Worm (Caenorhabditis elegans) whole organism, late embryonic: ENCODE measurements around the gene hpo-12.

Experiments used
- C38D4.7 ChIP-seq: fragments of 200-800 bp; sonication (Bioruptor generic); optimal IDR thresholded peaks from 2 replicates; lab custom pipeline; 2018; ENCODE audit warnings: mild to moderate bottlenecking, missing genetic modification characterization, moderate library complexity, missing compliant biosample characterization
- K09A11.1 ChIP-seq: sonication (generic microtip); optimal IDR thresholded peaks from 2 replicates; lab custom pipeline; 2017; ENCODE audit warnings: antibody characterized with exemption, mild to moderate bottlenecking, missing genetic modification characterization, missing compliant biosample characterization; ENCODE audit not compliant: insufficient read depth
- T23F11.4 ChIP-seq: fragments of 200-800 bp; sonication (Bioruptor generic); optimal IDR thresholded peaks from 2 replicates; lab custom pipeline; 2018; ENCODE audit warnings: mild to moderate bottlenecking, missing genetic modification characterization, missing compliant biosample characterization
- ama-1 ChIP-seq: fragments of 150-350 bp; optimal IDR thresholded peaks from 2 replicates; lab custom pipeline; 2014
- ceh-14 ChIP-seq: sonication (generic microtip); optimal IDR thresholded peaks from 2 replicates; lab custom pipeline; 2016; ENCODE audit warnings: missing genotype, missing genetic modification characterization, missing compliant biosample characterization
- ceh-18 ChIP-seq: sonication (generic microtip); optimal IDR thresholded peaks from 2 replicates; lab custom pipeline; 2016; ENCODE audit warnings: missing genetic modification characterization, missing compliant biosample characterization
- ceh-19 ChIP-seq: fragments of 200-800 bp; sonication (Bioruptor generic); optimal IDR thresholded peaks from 2 replicates; lab custom pipeline; 2018; ENCODE audit warnings: mild to moderate bottlenecking, missing genetic modification characterization, missing compliant biosample characterization
- ceh-2 ChIP-seq: sonication (generic microtip); optimal IDR thresholded peaks from 2 replicates; lab custom pipeline; 2016; ENCODE audit warnings: missing genotype, missing genetic modification characterization, missing compliant biosample characterization
- ceh-24 ChIP-seq: sonication (generic microtip); optimal IDR thresholded peaks from 2 replicates; lab custom pipeline; 2016; ENCODE audit warnings: mild to moderate bottlenecking, missing genetic modification characterization, missing compliant biosample characterization
- ceh-31 ChIP-seq: sonication (generic microtip); optimal IDR thresholded peaks from 2 replicates; lab custom pipeline; 2016; ENCODE audit warnings: missing genetic modification characterization, missing compliant biosample characterization
- ceh-34 ChIP-seq: sonication (generic microtip); optimal IDR thresholded peaks from 2 replicates; lab custom pipeline; 2016; ENCODE audit warnings: mild to moderate bottlenecking, missing genetic modification characterization, missing compliant biosample characterization
- ceh-48 ChIP-seq: sonication (generic microtip); optimal IDR thresholded peaks from 2 replicates; lab custom pipeline; 2016; ENCODE audit warnings: missing genetic modification characterization, inconsistent platforms, missing compliant biosample characterization
- ceh-9 ChIP-seq: sonication (generic microtip); optimal IDR thresholded peaks from 2 replicates; lab custom pipeline; 2016; ENCODE audit warnings: mild to moderate bottlenecking, missing genetic modification characterization, inconsistent platforms, missing compliant biosample characterization
- che-1 ChIP-seq: sonication (generic microtip); optimal IDR thresholded peaks from 2 replicates; lab custom pipeline; 2016; ENCODE audit warnings: mild to moderate bottlenecking, missing genetic modification characterization, missing compliant biosample characterization
- dmd-4 ChIP-seq: sonication (generic microtip); optimal IDR thresholded peaks from 2 replicates; lab custom pipeline; 2016; ENCODE audit warnings: borderline replicate concordance, missing genetic modification characterization, missing compliant biosample characterization
- elt-2 ChIP-seq: sonication (generic microtip); optimal IDR thresholded peaks from 2 replicates; lab custom pipeline; 2016; ENCODE audit warnings: missing genetic modification reagents, missing genetic modification characterization, missing compliant biosample characterization
- ets-4 ChIP-seq: sonication (generic microtip); optimal IDR thresholded peaks from 2 replicates; lab custom pipeline; 2016; ENCODE audit warnings: missing genetic modification characterization, missing compliant biosample characterization
- eyg-1 ChIP-seq: sonication (generic microtip); optimal IDR thresholded peaks from 2 replicates; lab custom pipeline; 2016; ENCODE audit warnings: missing genotype, missing genetic modification characterization, missing compliant biosample characterization
- fkh-10 ChIP-seq: fragments of 150-350 bp; optimal IDR thresholded peaks from 2 replicates; lab custom pipeline; 2014; ENCODE audit warnings: missing biosample characterization, missing genetic modification reagents, missing genetic modification characterization
- fkh-6 ChIP-seq: sonication (generic microtip); optimal IDR thresholded peaks from 2 replicates; lab custom pipeline; 2016; ENCODE audit warnings: missing genetic modification characterization, missing compliant biosample characterization
- hlh-13 ChIP-seq: fragments of 200-800 bp; sonication (Bioruptor generic); optimal IDR thresholded peaks from 2 replicates; lab custom pipeline; 2018; ENCODE audit warnings: mild to moderate bottlenecking, missing genetic modification characterization, missing compliant biosample characterization
- hlh-15 ChIP-seq: sonication (generic microtip); optimal IDR thresholded peaks from 2 replicates; lab custom pipeline; 2016; ENCODE audit warnings: missing genetic modification characterization, missing compliant biosample characterization
- hlh-30 ChIP-seq: sonication (generic microtip); optimal IDR thresholded peaks from 2 replicates; lab custom pipeline; 2017; ENCODE audit warnings: antibody characterized with exemption, missing genetic modification characterization, missing compliant biosample characterization; ENCODE audit not compliant: insufficient read depth
- hlh-8 ChIP-seq: sonication (generic microtip); optimal IDR thresholded peaks from 2 replicates; lab custom pipeline; 2016; ENCODE audit warnings: missing genotype, missing genetic modification characterization, missing compliant biosample characterization
- lim-6 ChIP-seq: sonication (generic microtip); optimal IDR thresholded peaks from 2 replicates; lab custom pipeline; 2016; ENCODE audit warnings: missing genetic modification characterization, missing compliant biosample characterization
- lin-11 ChIP-seq: fragments of 200-800 bp; sonication (Bioruptor generic); optimal IDR thresholded peaks from 2 replicates; lab custom pipeline; 2018; ENCODE audit warnings: mild to moderate bottlenecking, missing genetic modification characterization, missing compliant biosample characterization
- nfya-1 ChIP-seq: sonication (generic microtip); optimal IDR thresholded peaks from 2 replicates; lab custom pipeline; 2017; ENCODE audit warnings: missing genetic modification characterization, mild to moderate bottlenecking, missing compliant biosample characterization, antibody characterized with exemption, moderate library complexity
- npax-4 ChIP-seq: sonication (generic microtip); optimal IDR thresholded peaks from 2 replicates; lab custom pipeline; 2016; ENCODE audit warnings: missing genetic modification characterization, missing compliant biosample characterization
- pat-9 ChIP-seq: fragments of 200-800 bp; sonication (Bioruptor generic); optimal IDR thresholded peaks from 2 replicates; lab custom pipeline; 2018; ENCODE audit warnings: mild to moderate bottlenecking, missing genetic modification characterization, moderate library complexity, missing compliant biosample characterization
- pax-1 ChIP-seq: fragments of 150-350 bp; optimal IDR thresholded peaks from 2 replicates; lab custom pipeline; 2014; ENCODE audit warnings: missing biosample characterization, missing genetic modification characterization
- pha-2 ChIP-seq: sonication (generic microtip); optimal IDR thresholded peaks from 2 replicates; lab custom pipeline; 2017; ENCODE audit warnings: mild to moderate bottlenecking, missing genetic modification characterization, missing compliant biosample characterization
- pha-4 ChIP-seq: fragments of 150-350 bp; optimal IDR thresholded peaks from 2 replicates; lab custom pipeline; 2018; ENCODE audit warnings: missing biosample characterization, missing genetic modification reagents, missing genetic modification characterization
- ref-2 ChIP-seq: sonication (generic microtip); optimal IDR thresholded peaks from 2 replicates; lab custom pipeline; 2016; ENCODE audit warnings: missing genetic modification characterization, missing compliant biosample characterization
- rnt-1 ChIP-seq: sonication (generic microtip); optimal IDR thresholded peaks from 2 replicates; lab custom pipeline; 2016; ENCODE audit warnings: missing genetic modification characterization, missing compliant biosample characterization
- sox-2 ChIP-seq: fragments of 200-800 bp; sonication (Bioruptor generic); IDR thresholded peaks from 2 replicates; pipeline ENCODE4 v1.3.6; 2022; ENCODE audit warnings: missing genetic modification reagents, missing genetic modification characterization, missing compliant biosample characterization
- sox-4 ChIP-seq: sonication (generic microtip); optimal IDR thresholded peaks from 2 replicates; lab custom pipeline; 2017; ENCODE audit warnings: mild to moderate bottlenecking, missing genetic modification characterization, inconsistent platforms, missing compliant biosample characterization
- syd-9 ChIP-seq: sonication (generic microtip); optimal IDR thresholded peaks from 2 replicates; lab custom pipeline; 2016; ENCODE audit warnings: mild to moderate bottlenecking, missing genetic modification characterization, moderate library complexity, missing compliant biosample characterization
- tbx-2 ChIP-seq: sonication (generic microtip); optimal IDR thresholded peaks from 2 replicates; lab custom pipeline; 2016; ENCODE audit warnings: missing genetic modification characterization, missing compliant biosample characterization
- ttx-3 ChIP-seq: sonication (generic microtip); optimal IDR thresholded peaks from 2 replicates; lab custom pipeline; 2016; ENCODE audit warnings: missing genetic modification reagents, missing genetic modification characterization, missing compliant biosample characterization
- unc-3 ChIP-seq, 2 experiments: fragments of 200-800 bp in 1 of 2; sonication (Bioruptor generic) in 1 of 2; sonication (generic microtip) in 1 of 2; conservative IDR thresholded peaks in 1 of 2; optimal IDR thresholded peaks in 1 of 2; 2 replicates each; pipeline versions ENCODE4 v1.3.6 to Lab custom; 2016 to 2022; ENCODE audit warnings: missing compliant biosample characterization in 2 of 2, missing genetic modification characterization in 2 of 2, missing genetic modification reagents in 1 of 2
- unc-42 ChIP-seq: sonication (generic microtip); optimal IDR thresholded peaks from 2 replicates; lab custom pipeline; 2016; ENCODE audit warnings: missing genotype, missing genetic modification characterization, missing compliant biosample characterization
- unc-55 ChIP-seq: sonication (generic microtip); optimal IDR thresholded peaks from 2 replicates; lab custom pipeline; 2017; ENCODE audit warnings: missing biosample characterization, missing genetic modification reagents, missing genetic modification characterization
- unc-86 ChIP-seq: sonication (generic microtip); optimal IDR thresholded peaks from 2 replicates; lab custom pipeline; 2016; ENCODE audit warnings: missing genetic modification characterization, missing compliant biosample characterization
- zip-5 ChIP-seq: sonication (generic microtip); optimal IDR thresholded peaks from 2 replicates; lab custom pipeline; 2016; ENCODE audit warnings: missing genetic modification characterization, missing compliant biosample characterization

The hpo-12 gene

DNA sequence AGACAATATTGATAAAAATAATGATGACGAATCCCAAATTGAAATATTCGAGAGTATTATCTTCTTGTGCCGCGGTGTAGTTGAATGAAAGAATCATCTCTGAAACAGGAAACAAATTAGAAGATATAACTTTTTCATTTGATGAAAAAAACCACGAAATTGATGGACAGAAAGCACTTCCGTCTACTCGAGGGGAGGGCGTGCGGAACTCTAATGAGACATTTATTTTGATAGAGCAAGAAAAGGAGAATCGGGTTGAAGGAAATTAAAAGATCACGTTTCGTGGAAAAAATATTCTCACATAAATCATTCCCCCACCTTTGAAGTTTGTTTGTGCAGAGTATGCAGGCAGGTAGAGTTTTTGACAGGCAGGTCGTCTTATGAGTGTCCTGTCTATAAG lies 21.6 kb upstream of the hpo-12 start, which contains the start of gene sre-14:
sre-14 (minus strand) TSS at position 101 of the 400 bp plus-strand sequence.
- TF ChIP-seq hlh-15 (tag; lab: Kevin White, UChicago) (no peak), ceh-31 (tag; lab: Kevin White, UChicago) (no peak)

DNA sequence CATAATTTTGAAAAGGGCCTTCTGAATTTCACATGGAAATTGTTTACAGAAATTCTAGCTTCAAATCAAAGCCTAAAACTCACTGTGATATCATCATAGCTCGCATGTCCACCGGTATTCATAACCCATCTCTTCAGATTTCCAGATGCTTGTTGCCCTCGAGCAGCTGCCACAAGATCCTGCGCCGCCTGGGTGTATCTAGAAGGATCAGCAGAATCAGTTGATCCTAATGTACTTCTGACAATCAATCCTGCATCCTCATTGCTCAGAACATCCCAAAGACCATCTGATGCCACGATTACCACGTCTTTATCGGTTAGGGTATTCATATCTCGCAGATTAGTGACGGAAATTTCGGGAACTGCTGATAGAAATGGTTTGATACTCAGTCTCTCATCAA lies 17.1 kb upstream of the hpo-12 start:
- TF ChIP-seq ceh-24 (tag; lab: Kevin White, UChicago) (no peak), ceh-14 (no peak), ceh-2 (tag; lab: Kevin White, UChicago) (no peak), che-1 (tag; lab: Kevin White, UChicago) (no peak), unc-3 (GFP tag; conservative IDR thresholded peaks at IDR 0.05; lab: Robert Waterston, UW) (no peak), unc-3 (tag; optimal IDR thresholded peaks at IDR 0.05; lab: Kevin White, UChicago) (no peak), lin-11 (no peak), dmd-4 (tag; lab: Kevin White, UChicago) (no peak), ref-2 (no peak), ceh-18 (tag; lab: Kevin White, UChicago) (no peak), unc-42 (tag; lab: Kevin White, UChicago) (no peak), ceh-9 (tag; lab: Kevin White, UChicago) (no peak), pha-2 (tag; lab: Kevin White, UChicago) (no peak), ama-1 (lab: Kevin White, UChicago) (no peak), C38D4.7 (GFP tag; lab: Kevin White, UChicago) (no peak), K09A11.1 (tag; lab: Kevin White, UChicago) (no peak), tbx-2 (tag; lab: Kevin White, UChicago) (no peak), eyg-1 (tag; lab: Kevin White, UChicago) (no peak), unc-86 (tag; lab: Kevin White, UChicago) (no peak), ceh-48 (tag; lab: Kevin White, UChicago) (no peak)

DNA sequence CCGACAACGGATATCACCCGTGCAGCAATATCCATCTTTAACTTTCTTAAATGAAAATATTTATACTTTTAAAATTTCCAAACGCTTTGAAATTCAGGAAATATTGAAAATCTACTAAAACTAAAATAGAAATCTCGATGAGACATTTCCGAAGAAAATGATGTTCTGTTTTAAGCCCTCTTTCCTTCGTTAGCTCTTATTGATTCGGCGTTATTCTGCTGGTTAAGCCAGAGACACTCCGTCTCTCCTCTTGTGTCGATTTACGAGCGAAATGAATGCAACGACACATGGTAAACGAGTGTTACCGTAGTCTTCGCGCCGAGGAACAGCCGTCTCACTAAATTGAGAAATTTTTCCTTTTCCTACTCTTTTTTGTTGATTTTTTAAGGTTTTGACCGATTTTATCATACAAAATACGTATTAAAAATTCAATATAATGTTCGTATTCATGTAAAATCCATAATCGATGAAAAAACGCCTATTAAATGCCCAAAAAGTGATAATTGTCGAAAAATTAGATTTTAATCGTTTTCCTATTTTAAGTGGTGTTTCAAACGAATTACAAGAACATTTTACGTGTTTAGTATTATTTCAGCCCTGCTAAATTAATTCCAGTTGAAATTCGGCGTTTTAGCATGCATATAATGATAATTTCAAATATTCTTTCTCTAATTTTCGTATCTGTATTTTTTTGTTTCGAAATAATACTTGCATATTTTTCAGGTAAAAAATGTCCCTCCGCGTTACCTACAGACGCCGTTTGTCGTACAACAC lies 14.5 kb upstream of the hpo-12 start, which contains the start of the genes ppm-1.H and rpl-34:
ppm-1.H (minus strand) TSS at position 51 of the 774 bp plus-strand sequence.
rpl-34 (plus strand) TSS at position 724 of the 774 bp plus-strand sequence.
- TF ChIP-seq hlh-8: peak; percentile 34
- no peak for TF ChIP-seq ceh-14
- no peak for TF ChIP-seq sox-4 (tag; lab: Kevin White, UChicago)
- no peak for TF ChIP-seq pha-4 (tag; lab: Kevin White, UChicago)
- no peak for TF ChIP-seq ref-2
- no peak for TF ChIP-seq che-1 (tag; lab: Kevin White, UChicago)
- no peak for TF ChIP-seq hlh-13 (GFP tag; lab: Kevin White, UChicago)
- no peak for TF ChIP-seq unc-3 (GFP tag; conservative IDR thresholded peaks at IDR 0.05; lab: Robert Waterston, UW)
- TF ChIP-seq unc-3 (tag; optimal IDR thresholded peaks at IDR 0.05; lab: Kevin White, UChicago): no peak
- TF ChIP-seq unc-55 (GFP tag; lab: Kevin White, UChicago): peak; percentile 58
- no peak for TF ChIP-seq lim-6 (tag; lab: Kevin White, UChicago)
- no peak for TF ChIP-seq npax-4 (tag; lab: Kevin White, UChicago)
- TF ChIP-seq sox-2 (GFP tag; lab: Robert Waterston, UW): no peak
- no peak for TF ChIP-seq T23F11.4 (GFP tag; lab: Kevin White, UChicago)
- peak; percentile 36 for TF ChIP-seq tbx-2 (tag; lab: Kevin White, UChicago)
- no peak for TF ChIP-seq fkh-6 (tag; lab: Kevin White, UChicago)
- peak; percentile 14 for TF ChIP-seq ttx-3 (tag; lab: Kevin White, UChicago)
- no peak for TF ChIP-seq elt-2 (tag; lab: Kevin White, UChicago)
- TF ChIP-seq fkh-10 (GFP tag; lab: Kevin White, UChicago): no peak
- TF ChIP-seq dmd-4 (tag; lab: Kevin White, UChicago): no peak
- TF ChIP-seq unc-42 (tag; lab: Kevin White, UChicago): peak; percentile 57
- TF ChIP-seq ceh-34 (tag; lab: Kevin White, UChicago): peak; percentile 39
- TF ChIP-seq rnt-1 (tag; lab: Kevin White, UChicago): no peak
- peak; percentile 50 for TF ChIP-seq pax-1 (tag; lab: Kevin White, UChicago)
- TF ChIP-seq ceh-48 (tag; lab: Kevin White, UChicago): peak; percentile 51
- TF ChIP-seq zip-5 (tag; lab: Kevin White, UChicago): peak; percentile 39
- TF ChIP-seq eyg-1 (tag; lab: Kevin White, UChicago): no peak
- TF ChIP-seq hlh-30 (tag; lab: Kevin White, UChicago): peak; percentile 33
- TF ChIP-seq ceh-19 (GFP tag; lab: Kevin White, UChicago): no peak
- TF ChIP-seq nfya-1 (tag; lab: Kevin White, UChicago): peak; percentile 84
- TF ChIP-seq ceh-18 (tag; lab: Kevin White, UChicago): peak; percentile 21
- no peak for TF ChIP-seq lin-11
- no peak for TF ChIP-seq ets-4
- peak; percentile 64 for TF ChIP-seq ceh-31 (tag; lab: Kevin White, UChicago)
- TF ChIP-seq pat-9 (tag; lab: Kevin White, UChicago): no peak
- TF ChIP-seq syd-9: no peak
